Fruit fly (Drosophila melanogaster): Measurements from ENCODE around the gene CG31917.

CG31917 gene

dm6 chr2L:5027321-5028069, 16.9 kb upstream of the CG31917 start:
- TF ChIP-seq Rel (GFP tag; optimal IDR thresholded peaks at IDR 0.05) (no peak), Rel (tag; optimal IDR thresholded peaks at IDR 0.05) (peak; percentile 10), CrebA (GFP tag; optimal IDR thresholded peaks at IDR 0.05; ENCODE audit: borderline replicate concordance) (no peak), foxo (GFP tag; optimal IDR thresholded peaks at IDR 0.05) (no peak)

dm6 chr2L:5025557-5025956, 14.9 kb upstream of the CG31917 start:
- TF ChIP-seq Hr83 (GFP tag; optimal IDR thresholded peaks at IDR 0.05; ENCODE audit: poor library complexity, severe bottlenecking) (no peak), GATAd (GFP tag; optimal IDR thresholded peaks at IDR 0.05) (no peak), Hr78 (GFP tag; optimal IDR thresholded peaks at IDR 0.05) (no peak), rgr (GFP tag; optimal IDR thresholded peaks at IDR 0.05) (no peak), brk (GFP tag; optimal IDR thresholded peaks at IDR 0.05) (no peak), Jra (GFP tag; optimal IDR thresholded peaks at IDR 0.05) (no peak), Sp1 (GFP tag; optimal IDR thresholded peaks at IDR 0.05) (no peak)

- TF ChIP-seq N (GFP tag; optimal IDR thresholded peaks at IDR 0.05) (no peak), foxo (GFP tag; optimal IDR thresholded peaks at IDR 0.05) (no peak), dsf (GFP tag; optimal IDR thresholded peaks at IDR 0.05; ENCODE audit: borderline replicate concordance) (no peak), dl (GFP tag; optimal IDR thresholded peaks at IDR 0.05; ENCODE audit: insufficient read depth in 1 of 2, partially characterized antibody in 2 of 2) (no peak), dmrt93B (GFP tag; optimal IDR thresholded peaks at IDR 0.05) (no peak), h (GFP tag; optimal IDR thresholded peaks at IDR 0.05) (no peak), Myc (optimal IDR thresholded peaks at IDR 0.05) (no peak), fru (GFP tag; optimal IDR thresholded peaks at IDR 0.05) (no peak), brk (GFP tag; optimal IDR thresholded peaks at IDR 0.05) (no peak), rgr (GFP tag; optimal IDR thresholded peaks at IDR 0.05) (no peak), ey (GFP tag; optimal IDR thresholded peaks at IDR 0.05) (no peak), Sp1 (GFP tag; optimal IDR thresholded peaks at IDR 0.05) (no peak)
Observed at dm6 chr2L:5022602-5023001, 12.0 kb upstream of the CG31917 start.

- TF ChIP-seq tai (GFP tag; optimal IDR thresholded peaks at IDR 0.05) (no peak), sv (GFP tag; optimal IDR thresholded peaks at IDR 0.05) (no peak), jim (GFP tag; optimal IDR thresholded peaks at IDR 0.05) (no peak), Jra (GFP tag; optimal IDR thresholded peaks at IDR 0.05) (no peak), Vsx2 (GFP tag; optimal IDR thresholded peaks at IDR 0.05; ENCODE audit: partially characterized antibody) (no peak), pan (optimal IDR thresholded peaks at IDR 0.05) (no peak), ey (GFP tag; optimal IDR thresholded peaks at IDR 0.05) (no peak), Dif (GFP tag; optimal IDR thresholded peaks at IDR 0.05; ENCODE audit: partially characterized antibody) (no peak), dmrt93B (GFP tag; optimal IDR thresholded peaks at IDR 0.05) (no peak), Myc (optimal IDR thresholded peaks at IDR 0.05) (no peak), Rel (GFP tag; optimal IDR thresholded peaks at IDR 0.05) (no peak), Rel (tag; optimal IDR thresholded peaks at IDR 0.05) (no peak), HLH106 (tag; optimal IDR thresholded peaks at IDR 0.05) (no peak), Hr83 (GFP tag; optimal IDR thresholded peaks at IDR 0.05; ENCODE audit: poor library complexity, severe bottlenecking) (no peak), psq (GFP tag; optimal IDR thresholded peaks at IDR 0.05) (no peak)
Observed at dm6 chr2L:5020479-5020878, 9.8 kb upstream of the CG31917 start.

dm6 chr2L:5009306-5010030, 1.2 kb downstream of the CG31917 start, which contains the start of gene Rtnl1:
TSS of gene Rtnl1 (minus strand) at chr2L:5009720.
- peak; percentile 23 for TF ChIP-seq fru (GFP tag; optimal IDR thresholded peaks at IDR 0.05)
- peak; percentile 57 for TF ChIP-seq Dif (GFP tag; optimal IDR thresholded peaks at IDR 0.05; ENCODE audit: partially characterized antibody)
- no peak for TF ChIP-seq brk (GFP tag; optimal IDR thresholded peaks at IDR 0.05)
- peak; percentile 60 for TF ChIP-seq h (GFP tag; optimal IDR thresholded peaks at IDR 0.05)
- no peak for TF ChIP-seq OdsH (GFP tag; optimal IDR thresholded peaks at IDR 0.05)
- TF ChIP-seq rgr (GFP tag; optimal IDR thresholded peaks at IDR 0.05), result peak; percentile 69
- TF ChIP-seq Jra (GFP tag; optimal IDR thresholded peaks at IDR 0.05), result peak; percentile 65
- peak; percentile 12 for TF ChIP-seq CG9705 (GFP tag; optimal IDR thresholded peaks at IDR 0.05)
- peak; percentile 29 for TF ChIP-seq br (GFP tag; optimal IDR thresholded peaks at IDR 0.05)
- TF ChIP-seq HLH106 (tag; optimal IDR thresholded peaks at IDR 0.05), result peak; percentile 17
- TF ChIP-seq CrebA (GFP tag; optimal IDR thresholded peaks at IDR 0.05; ENCODE audit: borderline replicate concordance), result no peak
- peak; percentile 78 for TF ChIP-seq Hr83 (GFP tag; optimal IDR thresholded peaks at IDR 0.05; ENCODE audit: poor library complexity, severe bottlenecking)
- no peak for TF ChIP-seq sage (GFP tag; optimal IDR thresholded peaks at IDR 0.05)
- peak in 1 of 2 experiments; percentile 27 for TF ChIP-seq foxo (GFP tag; optimal IDR thresholded peaks at IDR 0.05)
- no peak for TF ChIP-seq Rel (GFP tag; optimal IDR thresholded peaks at IDR 0.05)
- peak; percentile 57 for TF ChIP-seq Rel (tag; optimal IDR thresholded peaks at IDR 0.05)
- peak; percentile 54 for TF ChIP-seq Sp1 (GFP tag; optimal IDR thresholded peaks at IDR 0.05)
- peak; percentile 92 for TF ChIP-seq Myc (optimal IDR thresholded peaks at IDR 0.05)

Data from whole organism, wandering third instar larva.